Worm (Caenorhabditis elegans): ENCODE data around the gene csp-2.

DNA sequence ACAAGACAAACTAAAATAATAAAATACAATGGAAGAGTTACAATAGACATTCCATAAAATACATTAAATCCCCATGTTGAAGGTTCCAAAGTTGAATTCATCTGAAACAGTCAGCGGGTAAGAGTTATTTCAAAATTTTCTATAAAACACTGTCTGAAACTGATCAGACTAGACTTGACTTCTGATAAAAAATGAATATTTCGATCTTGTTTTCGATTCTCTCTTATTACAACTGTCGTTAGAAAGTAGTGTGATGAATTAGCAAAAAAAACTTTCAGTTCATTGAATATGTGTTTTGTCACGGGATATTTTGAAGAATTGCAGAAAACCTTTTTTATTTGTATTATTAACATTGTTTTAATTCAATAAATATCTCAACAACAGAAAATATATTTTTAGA, 5.8 kb upstream of the csp-2 start, which contains the start of gene srv-26:
- TF ChIP-seq unc-62 (GFP tag; optimal IDR thresholded peaks at IDR 0.05) (no peak), nhr-12 (tag; optimal IDR thresholded peaks at IDR 0.05) (no peak), drap-1 (GFP tag; optimal IDR thresholded peaks at IDR 0.05) (no peak), ztf-11 (tag; optimal IDR thresholded peaks at IDR 0.05) (no peak), nhr-237 (tag; optimal IDR thresholded peaks at IDR 0.05) (no peak), lin-13 (tag; optimal IDR thresholded peaks at IDR 0.05) (no peak), M03D4.4 (tag; optimal IDR thresholded peaks at IDR 0.05) (no peak), ham-2 (GFP tag; optimal IDR thresholded peaks at IDR 0.05) (no peak), mep-1 (tag; optimal IDR thresholded peaks at IDR 0.05) (no peak), blmp-1 (tag; optimal IDR thresholded peaks at IDR 0.05) (no peak), ceh-83 (GFP tag; optimal IDR thresholded peaks at IDR 0.05) (no peak)
